Worm (Caenorhabditis elegans) whole organism, L2 larva: ENCODE results near the gene srh-214.

Experiments used
- lsy-2 ChIP-seq, 2 experiments: fragments of 150-350 bp in 1 of 2; sonication (generic microtip) in 1 of 2; optimal IDR thresholded peaks; 2 replicates each; lab custom pipeline; 2014 to 2017; ENCODE audit warnings: missing biosample characterization in 2 of 2, missing genetic modification characterization in 2 of 2
- skn-1 ChIP-seq: sonication (generic microtip); optimal IDR thresholded peaks from 2 replicates; lab custom pipeline; 2017; ENCODE audit warnings: missing biosample characterization, missing genetic modification characterization
- snpc-4 ChIP-seq: fragments of 150-350 bp; optimal IDR thresholded peaks from 2 replicates; lab custom pipeline; 2014; ENCODE audit warnings: missing biosample characterization, missing genetic modification characterization

ce11 chrV:16865404-16865803, 35.8 kb upstream of the srh-214 start, which contains the start of gene clec-28:
- TF ChIP-seq skn-1 (tag; lab: Kevin White, UChicago), result no peak
- TF ChIP-seq snpc-4 (tag; lab: Kevin White, UChicago), result no peak
- TF ChIP-seq lsy-2 (tag; optimal IDR thresholded peaks at IDR 0.05; lab: Kevin White, UChicago), result no peak
